Fruit fly (Drosophila melanogaster) Kc167 (cell line): ENCODE data around the gene CycH.

ENCODE experiments used
- Sin3A ChIP-seq: fragments of >200 bp; optimal IDR thresholded peaks from 2 replicates; lab custom pipeline; 2018; ENCODE audit warnings: missing external identifiers
- ttk ChIP-seq: sonication (Bioruptor generic); optimal IDR thresholded peaks from 2 replicates; lab custom pipeline; 2017; ENCODE audit warnings: missing external identifiers

dm6 chr3L:21843307-21843706 lies 21.5 kb downstream of the CycH start:
- TF ChIP-seq Sin3A (lab: Kevin White, UChicago): no peak
- TF ChIP-seq ttk (lab: Kevin White, UChicago): no peak
